Worm (Caenorhabditis elegans): ENCODE data around the gene B0244.17.
A peak's percentile ranks its signal among the peaks of the same experiment; 100 is the strongest.

DNA sequence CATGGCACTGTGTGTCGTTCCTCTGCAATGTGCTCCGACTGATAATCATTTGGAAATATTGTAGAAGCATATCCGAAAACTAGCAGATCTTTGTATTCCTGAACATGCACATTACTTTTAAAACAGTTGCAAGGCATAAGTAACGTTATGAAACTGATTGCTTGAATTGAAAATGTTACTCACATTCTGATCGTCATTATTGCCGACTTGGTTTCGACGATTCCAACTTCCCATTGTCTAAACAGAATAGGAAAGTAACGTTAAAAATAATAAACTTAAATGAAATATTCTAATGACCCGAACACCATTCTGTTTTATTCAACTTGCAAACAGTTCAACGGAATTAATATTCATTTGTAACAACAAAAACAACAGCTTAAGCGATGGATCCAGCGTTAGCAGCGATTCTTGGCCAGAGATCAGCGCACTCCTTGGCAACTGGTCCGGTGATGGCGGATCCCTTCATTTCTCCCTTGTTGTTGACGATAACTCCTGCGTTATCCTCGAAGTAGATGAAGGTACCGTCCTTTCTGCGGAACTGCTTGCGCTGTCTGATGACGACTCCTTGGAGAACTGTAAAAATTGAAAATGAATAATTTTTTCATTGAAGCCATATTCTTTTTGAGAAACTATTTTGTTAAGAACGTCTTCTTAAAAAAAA lies 27.7 kb upstream of the B0244.17 start, which contains the start of gene swp-1:
- TF ChIP-seq mab-9 (GFP tag; IDR thresholded peaks at IDR 0.05) (no peak), nhr-11 (tag; optimal IDR thresholded peaks at IDR 0.05) (no peak), dpl-1 (GFP tag; optimal IDR thresholded peaks at IDR 0.05) (no peak), ces-1 (GFP tag; optimal IDR thresholded peaks at IDR 0.05) (no peak), zag-1 (tag; optimal IDR thresholded peaks at IDR 0.05) (no peak), snpc-4 (tag; optimal IDR thresholded peaks at IDR 0.05) (no peak), lsy-2 (tag; optimal IDR thresholded peaks at IDR 0.05) (peak in 1 of 2 experiments; percentile 26), alr-1 (tag; optimal IDR thresholded peaks at IDR 0.05; ENCODE audit: borderline replicate concordance) (no peak), skn-1 (tag; optimal IDR thresholded peaks at IDR 0.05) (no peak), fkh-4 (tag; optimal IDR thresholded peaks at IDR 0.05; ENCODE audit: borderline replicate concordance) (no peak), ztf-11 (tag; optimal IDR thresholded peaks at IDR 0.05) (no peak), ztf-4 (tag; optimal IDR thresholded peaks at IDR 0.05) (no peak), unc-130 (tag; optimal IDR thresholded peaks at IDR 0.05) (no peak)
